Fruit fly (Drosophila melanogaster): Measurements from ENCODE around the gene Tsp3A.

dm6 chrX:2592243-2592642 is 27.3 kb downstream of the Tsp3A start:
- TF ChIP-seq CG8478 (optimal IDR thresholded peaks at IDR 0.05) (no peak), CTCF (optimal IDR thresholded peaks at IDR 0.05) (no peak)

All from S2 (cell line).